Worm (Caenorhabditis elegans) whole organism, L3 larva: ENCODE data around the gene F37B12.3.

Source experiments
- R02D3.7 ChIP-seq: fragments of 150-350 bp; optimal IDR thresholded peaks from 2 replicates; lab custom pipeline; 2014; ENCODE audit warnings: missing biosample characterization, missing genetic modification characterization
- ZK546.5 ChIP-seq: sonication (generic microtip); optimal IDR thresholded peaks from 2 replicates; lab custom pipeline; 2017; ENCODE audit warnings: missing biosample characterization, missing genetic modification characterization
- aly-2 ChIP-seq: fragments of 150-350 bp; optimal IDR thresholded peaks from 2 replicates; lab custom pipeline; 2014; ENCODE audit warnings: missing biosample characterization, missing genetic modification characterization
- ama-1 ChIP-seq: fragments of 150-350 bp; optimal IDR thresholded peaks from 2 replicates; lab custom pipeline; 2018
- ceh-16 ChIP-seq: sonication (generic microtip); optimal IDR thresholded peaks from 2 replicates; lab custom pipeline; 2017; ENCODE audit warnings: missing biosample characterization, missing genetic modification characterization
- ceh-28 ChIP-seq: fragments of 150-350 bp; optimal IDR thresholded peaks from 2 replicates; lab custom pipeline; 2014; ENCODE audit warnings: missing biosample characterization, missing genetic modification reagents, missing genetic modification characterization
- ceh-82 ChIP-seq: fragments of 150-350 bp; optimal IDR thresholded peaks from 2 replicates; lab custom pipeline; 2014; ENCODE audit warnings: missing biosample characterization, missing genetic modification characterization
- ceh-9 ChIP-seq: sonication (generic microtip); optimal IDR thresholded peaks from 2 replicates; lab custom pipeline; 2018; ENCODE audit warnings: missing biosample characterization, missing genetic modification characterization
- daf-12 ChIP-seq: fragments of 150-350 bp; optimal IDR thresholded peaks from 2 replicates; lab custom pipeline; 2014; ENCODE audit warnings: missing biosample characterization, missing genetic modification reagents, missing genetic modification characterization
- egl-27 ChIP-seq: sonication (generic microtip); optimal IDR thresholded peaks from 4 replicates; lab custom pipeline; 2017; ENCODE audit warnings: missing biosample characterization, missing genetic modification reagents, missing genetic modification characterization
- egl-5 ChIP-seq: fragments of 150-350 bp; optimal IDR thresholded peaks from 2 replicates; lab custom pipeline; 2017; ENCODE audit warnings: missing biosample characterization, missing genetic modification reagents, missing genetic modification characterization, inconsistent platforms
- elt-1 ChIP-seq: fragments of 150-350 bp; optimal IDR thresholded peaks from 2 replicates; lab custom pipeline; 2014; ENCODE audit warnings: missing biosample characterization, missing genetic modification characterization
- elt-2 ChIP-seq: sonication (generic microtip); optimal IDR thresholded peaks from 2 replicates; lab custom pipeline; 2016; ENCODE audit warnings: missing genetic modification reagents, mild to moderate bottlenecking, missing genetic modification characterization, missing compliant biosample characterization
- elt-3 ChIP-seq, 3 experiments: fragments of 150-350 bp in 1 of 3; sonication (generic microtip) in 2 of 3; optimal IDR thresholded peaks; 2 replicates in 2 of 3; 4 replicates in 1 of 3; lab custom pipeline; 2014 to 2017; ENCODE audit warnings: missing biosample characterization in 3 of 3, missing genetic modification characterization in 3 of 3
- eor-1 ChIP-seq, 2 experiments: fragments of 150-350 bp; optimal IDR thresholded peaks; 2 replicates each; lab custom pipeline; 2014 to 2018; ENCODE audit warnings: missing biosample characterization in 2 of 2, missing genetic modification characterization in 2 of 2
- fkh-10 ChIP-seq: sonication (generic microtip); optimal IDR thresholded peaks from 2 replicates; lab custom pipeline; 2017; ENCODE audit warnings: missing biosample characterization, missing genetic modification reagents, missing genetic modification characterization
- fkh-2 ChIP-seq: fragments of 150-350 bp; optimal IDR thresholded peaks from 2 replicates; lab custom pipeline; 2014; ENCODE audit warnings: missing biosample characterization, missing genetic modification reagents, missing genetic modification characterization
- fos-1 ChIP-seq: fragments of 150-350 bp; optimal IDR thresholded peaks from 2 replicates; lab custom pipeline; 2014; ENCODE audit warnings: missing biosample characterization, missing genetic modification characterization
- hmg-11 ChIP-seq: sonication (generic microtip); optimal IDR thresholded peaks from 2 replicates; lab custom pipeline; 2016; ENCODE audit warnings: missing genetic modification characterization, missing compliant biosample characterization
- jun-1 ChIP-seq: fragments of 150-350 bp; optimal IDR thresholded peaks from 2 replicates; lab custom pipeline; 2014; ENCODE audit warnings: missing biosample characterization, missing genetic modification reagents, missing genetic modification characterization
- lin-15B ChIP-seq: fragments of 150-350 bp; optimal IDR thresholded peaks from 2 replicates; lab custom pipeline; 2014; ENCODE audit warnings: missing biosample characterization, missing genetic modification characterization
- lin-39 ChIP-seq: fragments of 150-350 bp; optimal IDR thresholded peaks from 2 replicates; lab custom pipeline; 2018; ENCODE audit warnings: missing biosample characterization, missing genetic modification reagents, missing genetic modification characterization
- lsy-12 ChIP-seq: sonication (generic microtip); optimal IDR thresholded peaks from 2 replicates; lab custom pipeline; 2016; ENCODE audit warnings: mild to moderate bottlenecking, missing genetic modification characterization, missing compliant biosample characterization
- mdl-1 ChIP-seq: fragments of 150-350 bp; optimal IDR thresholded peaks from 2 replicates; lab custom pipeline; 2014; ENCODE audit warnings: missing biosample characterization, missing genetic modification characterization
- mml-1 ChIP-seq: fragments of 150-350 bp; sonication (generic microtip); optimal IDR thresholded peaks from 3 replicates; lab custom pipeline; 2014; ENCODE audit warnings: missing biosample characterization, missing genetic modification characterization
- nfya-1 ChIP-seq: sonication (generic microtip); optimal IDR thresholded peaks from 2 replicates; lab custom pipeline; 2017; ENCODE audit warnings: missing genetic modification characterization, mild to moderate bottlenecking, missing compliant biosample characterization, antibody characterized with exemption, moderate library complexity; ENCODE audit not compliant: insufficient read depth
- nhr-11 ChIP-seq: fragments of 150-350 bp; optimal IDR thresholded peaks from 2 replicates; lab custom pipeline; 2014; ENCODE audit warnings: missing biosample characterization, missing genetic modification characterization
- nhr-12 ChIP-seq: fragments of 150-350 bp; optimal IDR thresholded peaks from 2 replicates; lab custom pipeline; 2014; ENCODE audit warnings: missing biosample characterization, missing genetic modification characterization
- nhr-23 ChIP-seq: fragments of 150-350 bp; optimal IDR thresholded peaks from 2 replicates; lab custom pipeline; 2014; ENCODE audit warnings: missing biosample characterization, missing genetic modification reagents, missing genetic modification characterization
- nhr-237 ChIP-seq: fragments of 150-350 bp; optimal IDR thresholded peaks from 2 replicates; lab custom pipeline; 2014; ENCODE audit warnings: missing biosample characterization, missing genetic modification characterization
- nhr-25 ChIP-seq: sonication (generic microtip); optimal IDR thresholded peaks from 2 replicates; lab custom pipeline; 2017; ENCODE audit warnings: missing biosample characterization, missing genetic modification characterization
- nhr-28 ChIP-seq: fragments of 150-350 bp; optimal IDR thresholded peaks from 2 replicates; lab custom pipeline; 2014; ENCODE audit warnings: missing biosample characterization, missing genetic modification characterization
- nhr-43 ChIP-seq: sonication (generic microtip); optimal IDR thresholded peaks from 2 replicates; lab custom pipeline; 2016; ENCODE audit warnings: mild to moderate bottlenecking, missing genetic modification characterization, missing compliant biosample characterization; ENCODE audit not compliant: poor library complexity, severe bottlenecking
- nhr-67 ChIP-seq: fragments of 150-350 bp; optimal IDR thresholded peaks from 2 replicates; lab custom pipeline; 2014; ENCODE audit warnings: missing biosample characterization, missing genetic modification characterization
- nhr-76 ChIP-seq: fragments of 150-350 bp; sonication (generic microtip); optimal IDR thresholded peaks from 5 replicates; lab custom pipeline; 2014; ENCODE audit warnings: missing biosample characterization, missing genetic modification characterization
- nhr-77 ChIP-seq: fragments of 150-350 bp; optimal IDR thresholded peaks from 2 replicates; lab custom pipeline; 2014; ENCODE audit warnings: missing biosample characterization, missing genetic modification characterization
- pha-4 ChIP-seq: fragments of 150-350 bp; optimal IDR thresholded peaks from 2 replicates; lab custom pipeline; 2014; ENCODE audit warnings: missing biosample characterization, missing genetic modification reagents, missing genetic modification characterization
- pqm-1 ChIP-seq: fragments of 150-350 bp; optimal IDR thresholded peaks from 2 replicates; lab custom pipeline; 2017; ENCODE audit warnings: missing biosample characterization, missing genetic modification characterization, inconsistent platforms
- sea-2 ChIP-seq: fragments of 150-350 bp; sonication (generic microtip); optimal IDR thresholded peaks from 4 replicates; lab custom pipeline; 2014; ENCODE audit warnings: missing biosample characterization, missing genetic modification reagents, missing genetic modification characterization
- skn-1 ChIP-seq: fragments of 150-350 bp; optimal IDR thresholded peaks from 2 replicates; lab custom pipeline; 2014; ENCODE audit warnings: missing biosample characterization, missing genetic modification characterization
- snpc-4 ChIP-seq: fragments of 150-350 bp; optimal IDR thresholded peaks from 2 replicates; lab custom pipeline; 2014; ENCODE audit warnings: missing biosample characterization, missing genetic modification characterization
- tbx-2 ChIP-seq: sonication (generic microtip); optimal IDR thresholded peaks from 2 replicates; lab custom pipeline; 2016; ENCODE audit warnings: mild to moderate bottlenecking, missing genetic modification characterization, missing compliant biosample characterization
- unc-39 ChIP-seq: sonication (generic microtip); optimal IDR thresholded peaks from 4 replicates; lab custom pipeline; 2017; ENCODE audit warnings: missing biosample characterization, missing genetic modification characterization
- unc-62 ChIP-seq: fragments of 150-350 bp; sonication (generic microtip); optimal IDR thresholded peaks from 4 replicates; lab custom pipeline; 2014; ENCODE audit warnings: missing biosample characterization, missing genetic modification reagents, missing genetic modification characterization
- zag-1 ChIP-seq: fragments of 150-350 bp; optimal IDR thresholded peaks from 2 replicates; lab custom pipeline; 2014; ENCODE audit warnings: missing biosample characterization, missing genetic modification characterization
- ztf-11 ChIP-seq: fragments of 150-350 bp; optimal IDR thresholded peaks from 2 replicates; lab custom pipeline; 2014; ENCODE audit warnings: missing biosample characterization, missing genetic modification characterization
- ztf-4 ChIP-seq: fragments of 150-350 bp; optimal IDR thresholded peaks from 2 replicates; lab custom pipeline; 2014; ENCODE audit warnings: missing biosample characterization, missing genetic modification characterization

F37B12.3 gene

ce11 chrII:9060332-9060840 lies 19.2 kb upstream of the F37B12.3 start (continued):
- TF ChIP-seq elt-2: peak; percentile 89
- peak; percentile 86 for TF ChIP-seq fkh-10 (GFP tag; lab: Kevin White, UChicago)
- TF ChIP-seq pqm-1 (tag; lab: Kevin White, UChicago): peak; percentile 55
- peak; percentile 95 for TF ChIP-seq hmg-11
- TF ChIP-seq fkh-2 (tag; lab: Kevin White, UChicago): no peak
- peak; percentile 74 for TF ChIP-seq nhr-11 (tag; lab: Kevin White, UChicago)

- TF ChIP-seq unc-62 (GFP tag; lab: Kevin White, UChicago) (no peak), skn-1 (no peak), ceh-9 (no peak)
Observed at ce11 chrII:9059010-9059409, 17.8 kb upstream of the F37B12.3 start.

- TF ChIP-seq elt-3 (tag; optimal IDR thresholded peaks at IDR 0.05; lab: Kevin White, UChicago) (no peak), R02D3.7 (tag; lab: Kevin White, UChicago) (peak; percentile 30), ceh-16 (tag; lab: Kevin White, UChicago) (no peak), daf-12 (tag; lab: Kevin White, UChicago) (no peak), unc-39 (tag; lab: Kevin White, UChicago) (no peak), lin-39 (tag; lab: Kevin White, UChicago) (peak; percentile 87), sea-2 (GFP tag; lab: Kevin White, UChicago) (no peak), egl-5 (tag; lab: Kevin White, UChicago) (peak; percentile 68), snpc-4 (peak; percentile 65), nhr-28 (tag; lab: Kevin White, UChicago) (no peak), nhr-12 (tag; lab: Kevin White, UChicago) (no peak), jun-1 (tag; lab: Kevin White, UChicago) (peak; percentile 71), ceh-82 (no peak), nhr-67 (tag; lab: Kevin White, UChicago) (no peak), ama-1 (lab: Kevin White, UChicago) (peak; percentile 53), lsy-12 (tag; lab: Kevin White, UChicago) (no peak), aly-2 (tag; lab: Kevin White, UChicago) (no peak), nhr-77 (tag; lab: Kevin White, UChicago) (no peak), zag-1 (tag; lab: Kevin White, UChicago) (no peak), nhr-43 (peak; percentile 46), ZK546.5 (tag; lab: Kevin White, UChicago) (no peak), nfya-1 (tag; lab: Kevin White, UChicago) (peak; percentile 91), ztf-4 (tag; lab: Kevin White, UChicago) (no peak), mdl-1 (no peak), nhr-23 (tag; lab: Kevin White, UChicago) (peak; percentile 90), fkh-2 (tag; lab: Kevin White, UChicago) (no peak), nhr-25 (peak; percentile 89), ztf-11 (tag; lab: Kevin White, UChicago) (no peak), ceh-28 (tag; lab: Kevin White, UChicago) (no peak), egl-27 (no peak), pha-4 (peak; percentile 94), hmg-11 (peak; percentile 35), fkh-10 (GFP tag; lab: Kevin White, UChicago) (no peak), ceh-9 (no peak), nhr-76 (tag; lab: Kevin White, UChicago) (no peak), skn-1 (peak; percentile 16), elt-1 (tag; lab: Kevin White, UChicago) (no peak), eor-1 (tag; optimal IDR thresholded peaks at IDR 0.05; lab: Kevin White, UChicago) (no peak), tbx-2 (tag; lab: Kevin White, UChicago) (peak; percentile 10), elt-2 (peak; percentile 44), nhr-11 (tag; lab: Kevin White, UChicago) (peak; percentile 14), mml-1 (tag; lab: Kevin White, UChicago) (no peak), pqm-1 (tag; lab: Kevin White, UChicago) (peak; percentile 51), lin-15B (tag; lab: Kevin White, UChicago) (peak; percentile 90), unc-62 (GFP tag; lab: Kevin White, UChicago) (no peak), fos-1 (tag; lab: Kevin White, UChicago) (no peak), nhr-237 (no peak)
Observed at ce11 chrII:9057035-9057668, 15.9 kb upstream of the F37B12.3 start, which contains the start of gene rpl-32. TSS of gene rpl-32 (minus strand) at chrII:9057085.
